Worm (Caenorhabditis elegans): ENCODE measurements around the gene lgc-32.
A peak's percentile ranks its signal among the peaks of the same experiment; 100 is the strongest.

lgc-32 gene

DNA sequence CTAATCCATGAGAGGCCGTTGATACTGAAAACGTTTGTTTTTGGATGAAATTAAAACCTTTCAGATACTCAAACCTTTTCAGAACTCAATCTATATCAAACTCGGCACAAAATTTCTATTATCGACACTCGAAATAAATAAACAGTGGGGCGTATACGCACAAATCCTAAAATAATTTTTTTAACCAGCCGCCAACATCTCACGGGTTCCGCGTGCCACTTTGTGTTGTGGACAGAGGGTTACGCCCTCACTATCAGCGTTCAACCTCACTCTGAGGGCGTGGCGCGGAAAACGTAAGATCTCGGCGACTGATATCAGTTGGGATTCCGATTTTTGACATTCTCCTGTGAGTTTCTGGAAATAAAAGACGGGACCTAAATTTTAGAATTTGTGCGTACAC, 9.5 kb downstream of the lgc-32 start:
- no peak for TF ChIP-seq dve-1 (tag; optimal IDR thresholded peaks at IDR 0.05; ENCODE audit: insufficient read depth)
- TF ChIP-seq aha-1 (tag), result peak; percentile 25
- no peak for TF ChIP-seq attf-4 (tag; optimal IDR thresholded peaks at IDR 0.05)
- TF ChIP-seq snpc-4 (tag; optimal IDR thresholded peaks at IDR 0.05), result peak; percentile 35
- no peak for TF ChIP-seq lim-7 (GFP tag; IDR thresholded peaks at IDR 0.05)
- TF ChIP-seq Y5F2A.4 (GFP tag; optimal IDR thresholded peaks at IDR 0.05), result no peak
- TF ChIP-seq F26F4.8 (GFP tag; conservative IDR thresholded peaks at IDR 0.05), result no peak
- TF ChIP-seq saeg-2 (GFP tag; IDR thresholded peaks at IDR 0.05), result no peak
- no peak for TF ChIP-seq nhr-42 (GFP tag; IDR thresholded peaks at IDR 0.05)

DNA sequence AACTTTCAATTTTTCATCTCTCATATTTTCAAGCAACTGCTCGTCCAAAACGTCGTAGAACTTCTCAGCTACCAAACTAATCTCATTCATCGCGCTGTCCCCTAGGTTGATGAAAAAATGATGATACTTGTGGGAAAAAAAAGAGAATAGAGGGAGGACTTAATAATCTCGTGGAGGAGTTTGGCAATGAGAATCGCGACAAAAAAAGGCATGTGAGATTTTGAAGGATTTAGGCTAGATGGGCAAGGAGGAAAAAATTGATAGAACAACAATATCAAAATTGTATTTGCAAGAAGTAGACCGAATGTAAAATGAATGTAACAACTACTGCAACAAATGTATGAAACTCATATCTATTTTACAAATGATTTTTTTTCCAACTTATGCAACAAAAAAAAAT, 10.8 kb downstream of the lgc-32 start, which contains the start of gene Y9C12A.1:
Gene Y9C12A.1 (minus strand): TSS at position 101 of the 400 bp plus-strand sequence.
- TF ChIP-seq ceh-20 (GFP tag; IDR thresholded peaks at IDR 0.05) (no peak), aly-2 (tag; optimal IDR thresholded peaks at IDR 0.05) (no peak), sdz-12 (GFP tag; optimal IDR thresholded peaks at IDR 0.05) (no peak), nhr-28 (tag; optimal IDR thresholded peaks at IDR 0.05) (no peak), Y75B8A.6 (GFP tag; IDR thresholded peaks at IDR 0.05) (no peak), saeg-2 (GFP tag; IDR thresholded peaks at IDR 0.05) (no peak), aha-1 (tag) (no peak), nhr-25 (tag; optimal IDR thresholded peaks at IDR 0.05; ENCODE audit: borderline replicate concordance, insufficient read depth) (no peak), lsy-2 (tag; optimal IDR thresholded peaks at IDR 0.05) (no peak), duxl-1 (tag; optimal IDR thresholded peaks at IDR 0.05; ENCODE audit: poor library complexity) (no peak), skn-1 (tag; optimal IDR thresholded peaks at IDR 0.05) (no peak), madf-5 (GFP tag; IDR thresholded peaks at IDR 0.05) (no peak), nhr-76 (tag; optimal IDR thresholded peaks at IDR 0.05) (no peak), zfp-3 (GFP tag; conservative IDR thresholded peaks at IDR 0.05) (no peak), lim-7 (GFP tag; IDR thresholded peaks at IDR 0.05) (no peak), fos-1 (tag; optimal IDR thresholded peaks at IDR 0.05) (no peak), mxl-3 (GFP tag; optimal IDR thresholded peaks at IDR 0.05) (no peak), lin-1 (GFP tag; IDR thresholded peaks at IDR 0.05) (no peak)

DNA sequence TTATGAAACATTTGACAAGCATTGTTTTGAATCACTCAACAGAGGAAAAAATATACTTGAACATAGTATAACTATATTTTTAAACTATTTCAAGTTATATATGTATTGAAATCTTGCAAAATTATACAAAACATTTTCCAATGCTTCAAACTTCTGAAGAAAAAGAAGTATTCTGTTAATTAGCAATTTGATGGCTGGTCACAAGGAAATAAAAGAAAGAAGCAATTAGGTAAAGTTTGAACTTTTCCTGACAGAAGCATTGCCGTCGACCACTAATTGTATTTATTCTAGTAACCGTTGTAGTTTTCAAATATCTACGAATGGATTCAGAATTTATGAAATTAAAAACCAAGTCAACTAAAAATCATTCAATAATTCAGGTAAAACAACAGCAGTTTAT, 16.7 kb downstream of the lgc-32 start:
- TF ChIP-seq hlh-30 (tag; optimal IDR thresholded peaks at IDR 0.05; ENCODE audit: insufficient read depth), result no peak
- no peak for TF ChIP-seq mes-2 (tag; optimal IDR thresholded peaks at IDR 0.05; ENCODE audit: poor library complexity, severe bottlenecking)
- no peak for TF ChIP-seq Y75B8A.6 (GFP tag; IDR thresholded peaks at IDR 0.05)
- no peak for TF ChIP-seq fos-1 (tag; optimal IDR thresholded peaks at IDR 0.05)
- no peak for TF ChIP-seq lin-13 (GFP tag; optimal IDR thresholded peaks at IDR 0.05)

DNA sequence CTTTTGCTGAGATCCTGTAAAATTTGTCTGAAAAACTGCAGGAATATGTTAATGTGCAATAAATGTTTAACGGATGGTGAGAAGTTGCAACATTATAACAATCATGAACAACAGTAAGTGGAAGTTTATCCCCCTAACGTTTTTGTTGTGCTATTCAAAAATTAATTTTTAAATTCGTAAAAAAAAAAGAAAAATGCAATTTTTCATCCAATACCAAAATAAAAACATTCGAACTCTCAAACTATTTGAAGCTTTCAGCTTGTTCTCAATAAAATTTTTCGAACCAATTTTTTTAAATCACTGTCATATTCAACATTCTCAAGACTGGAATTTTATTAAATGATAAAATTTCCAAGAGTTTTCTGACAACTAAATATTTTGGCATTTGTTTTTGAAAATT, 19.7 kb downstream of the lgc-32 start, which contains the start of gene ncam-1:
Gene ncam-1 (plus strand): TSS at position 301 of the 400 bp plus-strand sequence.
- TF ChIP-seq spr-3 (GFP tag; optimal IDR thresholded peaks at IDR 0.05), result no peak
- TF ChIP-seq snpc-4 (tag; optimal IDR thresholded peaks at IDR 0.05), result no peak
- no peak for TF ChIP-seq nhr-77 (tag; optimal IDR thresholded peaks at IDR 0.05)
- no peak for TF ChIP-seq ztf-7 (tag; optimal IDR thresholded peaks at IDR 0.05)
- TF ChIP-seq ceh-32 (tag; optimal IDR thresholded peaks at IDR 0.05; ENCODE audit: poor library complexity), result no peak
- no peak for TF ChIP-seq lin-38 (GFP tag; IDR thresholded peaks at IDR 0.05)
- no peak for TF ChIP-seq fkh-10 (GFP tag; optimal IDR thresholded peaks at IDR 0.05)
- TF ChIP-seq rbr-2 (tag; optimal IDR thresholded peaks at IDR 0.05), result no peak
- no peak for TF ChIP-seq ZK546.5 (tag; optimal IDR thresholded peaks at IDR 0.05)
- no peak for TF ChIP-seq dmd-8 (GFP tag; IDR thresholded peaks at IDR 0.05)
- no peak for TF ChIP-seq dve-1 (tag; optimal IDR thresholded peaks at IDR 0.05; ENCODE audit: insufficient read depth)
- no peak for TF ChIP-seq unc-62 (GFP tag; optimal IDR thresholded peaks at IDR 0.05 in 1 of 2)
- no peak for TF ChIP-seq unc-62 (tag; optimal IDR thresholded peaks at IDR 0.05)
- TF ChIP-seq daf-8 (GFP tag; IDR thresholded peaks at IDR 0.05), result no peak
- TF ChIP-seq ces-1 (GFP tag; optimal IDR thresholded peaks at IDR 0.05), result no peak
- no peak for TF ChIP-seq egl-27 (tag; optimal IDR thresholded peaks at IDR 0.05)
- TF ChIP-seq madf-9 (GFP tag; conservative IDR thresholded peaks at IDR 0.05), result no peak
